Worm (Caenorhabditis elegans) whole organism, L3 larva: Measurements from ENCODE around the gene gcy-21.

Source experiments
- egl-5 ChIP-seq: fragments of 150-350 bp; optimal IDR thresholded peaks from 2 replicates; lab custom pipeline; 2017; ENCODE audit warnings: missing biosample characterization, missing genetic modification reagents, missing genetic modification characterization, inconsistent platforms
- lin-39 ChIP-seq: fragments of 150-350 bp; optimal IDR thresholded peaks from 2 replicates; lab custom pipeline; 2018; ENCODE audit warnings: missing biosample characterization, missing genetic modification reagents, missing genetic modification characterization
- nfya-1 ChIP-seq: sonication (generic microtip); optimal IDR thresholded peaks from 2 replicates; lab custom pipeline; 2017; ENCODE audit warnings: missing genetic modification characterization, mild to moderate bottlenecking, missing compliant biosample characterization, antibody characterized with exemption, moderate library complexity; ENCODE audit not compliant: insufficient read depth
- unc-62 ChIP-seq: fragments of 150-350 bp; sonication (generic microtip); optimal IDR thresholded peaks from 4 replicates; lab custom pipeline; 2014; ENCODE audit warnings: missing biosample characterization, missing genetic modification reagents, missing genetic modification characterization

DNA sequence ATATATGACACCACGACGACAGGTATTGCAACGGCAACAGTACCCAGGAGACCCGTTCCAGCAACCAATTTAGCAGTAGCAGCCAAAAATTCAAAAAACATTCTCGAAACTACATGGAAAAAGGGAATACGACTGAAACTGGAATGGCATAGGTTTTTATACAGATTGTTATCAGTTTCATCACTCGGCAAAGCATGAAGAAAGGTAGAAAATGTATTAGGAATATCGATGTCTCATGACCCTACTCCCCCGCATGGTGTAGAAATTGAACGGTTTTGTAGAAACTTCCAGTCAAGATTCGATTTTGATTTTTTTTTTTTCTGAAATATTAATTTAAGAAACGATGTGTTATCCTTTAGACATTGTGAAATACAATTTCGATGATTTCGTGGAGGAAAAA is 51.5 kb downstream of the gcy-21 start, which contains the start of gene T05A8.2:
- TF ChIP-seq lin-39 (tag; lab: Kevin White, UChicago) (no peak), nfya-1 (tag; lab: Kevin White, UChicago) (no peak), egl-5 (tag; lab: Kevin White, UChicago) (no peak), unc-62 (GFP tag; lab: Kevin White, UChicago) (no peak)
